Worm (Caenorhabditis elegans) whole organism, L3 larva: ENCODE measurements around the gene Y5H2B.3.

Source experiments
- R02D3.7 ChIP-seq: fragments of 150-350 bp; optimal IDR thresholded peaks from 2 replicates; lab custom pipeline; 2014; ENCODE audit warnings: missing biosample characterization, missing genetic modification characterization
- ZK546.5 ChIP-seq: sonication (generic microtip); optimal IDR thresholded peaks from 2 replicates; lab custom pipeline; 2017; ENCODE audit warnings: missing biosample characterization, missing genetic modification characterization
- ceh-16 ChIP-seq: sonication (generic microtip); optimal IDR thresholded peaks from 2 replicates; lab custom pipeline; 2017; ENCODE audit warnings: missing biosample characterization, missing genetic modification characterization
- ceh-82 ChIP-seq: fragments of 150-350 bp; optimal IDR thresholded peaks from 2 replicates; lab custom pipeline; 2014; ENCODE audit warnings: missing biosample characterization, missing genetic modification characterization
- ceh-9 ChIP-seq: sonication (generic microtip); optimal IDR thresholded peaks from 2 replicates; lab custom pipeline; 2018; ENCODE audit warnings: missing biosample characterization, missing genetic modification characterization
- daf-12 ChIP-seq: fragments of 150-350 bp; optimal IDR thresholded peaks from 2 replicates; lab custom pipeline; 2014; ENCODE audit warnings: missing biosample characterization, missing genetic modification reagents, missing genetic modification characterization
- egl-27 ChIP-seq: sonication (generic microtip); optimal IDR thresholded peaks from 4 replicates; lab custom pipeline; 2017; ENCODE audit warnings: missing biosample characterization, missing genetic modification reagents, missing genetic modification characterization
- egl-5 ChIP-seq: fragments of 150-350 bp; optimal IDR thresholded peaks from 2 replicates; lab custom pipeline; 2017; ENCODE audit warnings: missing biosample characterization, missing genetic modification reagents, missing genetic modification characterization, inconsistent platforms
- elt-1 ChIP-seq: fragments of 150-350 bp; optimal IDR thresholded peaks from 2 replicates; lab custom pipeline; 2014; ENCODE audit warnings: missing biosample characterization, missing genetic modification characterization
- elt-2 ChIP-seq: sonication (generic microtip); optimal IDR thresholded peaks from 2 replicates; lab custom pipeline; 2016; ENCODE audit warnings: missing genetic modification reagents, mild to moderate bottlenecking, missing genetic modification characterization, missing compliant biosample characterization
- elt-3 ChIP-seq, 3 experiments: fragments of 150-350 bp in 1 of 3; sonication (generic microtip) in 2 of 3; optimal IDR thresholded peaks; 2 replicates in 2 of 3; 4 replicates in 1 of 3; lab custom pipeline; 2014 to 2017; ENCODE audit warnings: missing biosample characterization in 3 of 3, missing genetic modification characterization in 3 of 3
- eor-1 ChIP-seq, 2 experiments: fragments of 150-350 bp; optimal IDR thresholded peaks; 2 replicates each; lab custom pipeline; 2014 to 2018; ENCODE audit warnings: missing biosample characterization in 2 of 2, missing genetic modification characterization in 2 of 2
- fkh-10 ChIP-seq: sonication (generic microtip); optimal IDR thresholded peaks from 2 replicates; lab custom pipeline; 2017; ENCODE audit warnings: missing biosample characterization, missing genetic modification reagents, missing genetic modification characterization
- fkh-2 ChIP-seq: fragments of 150-350 bp; optimal IDR thresholded peaks from 2 replicates; lab custom pipeline; 2014; ENCODE audit warnings: missing biosample characterization, missing genetic modification reagents, missing genetic modification characterization
- fos-1 ChIP-seq: fragments of 150-350 bp; optimal IDR thresholded peaks from 2 replicates; lab custom pipeline; 2014; ENCODE audit warnings: missing biosample characterization, missing genetic modification characterization
- hmg-11 ChIP-seq: sonication (generic microtip); optimal IDR thresholded peaks from 2 replicates; lab custom pipeline; 2016; ENCODE audit warnings: missing genetic modification characterization, missing compliant biosample characterization
- jun-1 ChIP-seq: fragments of 150-350 bp; optimal IDR thresholded peaks from 2 replicates; lab custom pipeline; 2014; ENCODE audit warnings: missing biosample characterization, missing genetic modification reagents, missing genetic modification characterization
- lin-15B ChIP-seq: fragments of 150-350 bp; optimal IDR thresholded peaks from 2 replicates; lab custom pipeline; 2014; ENCODE audit warnings: missing biosample characterization, missing genetic modification characterization
- mdl-1 ChIP-seq: fragments of 150-350 bp; optimal IDR thresholded peaks from 2 replicates; lab custom pipeline; 2014; ENCODE audit warnings: missing biosample characterization, missing genetic modification characterization
- mml-1 ChIP-seq: fragments of 150-350 bp; sonication (generic microtip); optimal IDR thresholded peaks from 3 replicates; lab custom pipeline; 2014; ENCODE audit warnings: missing biosample characterization, missing genetic modification characterization
- nfya-1 ChIP-seq: sonication (generic microtip); optimal IDR thresholded peaks from 2 replicates; lab custom pipeline; 2017; ENCODE audit warnings: missing genetic modification characterization, mild to moderate bottlenecking, missing compliant biosample characterization, antibody characterized with exemption, moderate library complexity; ENCODE audit not compliant: insufficient read depth
- nhr-11 ChIP-seq: fragments of 150-350 bp; optimal IDR thresholded peaks from 2 replicates; lab custom pipeline; 2014; ENCODE audit warnings: missing biosample characterization, missing genetic modification characterization
- nhr-12 ChIP-seq: fragments of 150-350 bp; optimal IDR thresholded peaks from 2 replicates; lab custom pipeline; 2014; ENCODE audit warnings: missing biosample characterization, missing genetic modification characterization
- nhr-23 ChIP-seq: fragments of 150-350 bp; optimal IDR thresholded peaks from 2 replicates; lab custom pipeline; 2014; ENCODE audit warnings: missing biosample characterization, missing genetic modification reagents, missing genetic modification characterization
- nhr-237 ChIP-seq: fragments of 150-350 bp; optimal IDR thresholded peaks from 2 replicates; lab custom pipeline; 2014; ENCODE audit warnings: missing biosample characterization, missing genetic modification characterization
- nhr-25 ChIP-seq: sonication (generic microtip); optimal IDR thresholded peaks from 2 replicates; lab custom pipeline; 2017; ENCODE audit warnings: missing biosample characterization, missing genetic modification characterization
- nhr-43 ChIP-seq: sonication (generic microtip); optimal IDR thresholded peaks from 2 replicates; lab custom pipeline; 2016; ENCODE audit warnings: mild to moderate bottlenecking, missing genetic modification characterization, missing compliant biosample characterization; ENCODE audit not compliant: poor library complexity, severe bottlenecking
- nhr-67 ChIP-seq: fragments of 150-350 bp; optimal IDR thresholded peaks from 2 replicates; lab custom pipeline; 2014; ENCODE audit warnings: missing biosample characterization, missing genetic modification characterization
- nhr-76 ChIP-seq: fragments of 150-350 bp; sonication (generic microtip); optimal IDR thresholded peaks from 5 replicates; lab custom pipeline; 2014; ENCODE audit warnings: missing biosample characterization, missing genetic modification characterization
- pha-4 ChIP-seq: fragments of 150-350 bp; optimal IDR thresholded peaks from 2 replicates; lab custom pipeline; 2014; ENCODE audit warnings: missing biosample characterization, missing genetic modification reagents, missing genetic modification characterization
- pqm-1 ChIP-seq: fragments of 150-350 bp; optimal IDR thresholded peaks from 2 replicates; lab custom pipeline; 2017; ENCODE audit warnings: missing biosample characterization, missing genetic modification characterization, inconsistent platforms
- sea-2 ChIP-seq: fragments of 150-350 bp; sonication (generic microtip); optimal IDR thresholded peaks from 4 replicates; lab custom pipeline; 2014; ENCODE audit warnings: missing biosample characterization, missing genetic modification reagents, missing genetic modification characterization
- skn-1 ChIP-seq: fragments of 150-350 bp; optimal IDR thresholded peaks from 2 replicates; lab custom pipeline; 2014; ENCODE audit warnings: missing biosample characterization, missing genetic modification characterization
- snpc-4 ChIP-seq: fragments of 150-350 bp; optimal IDR thresholded peaks from 2 replicates; lab custom pipeline; 2014; ENCODE audit warnings: missing biosample characterization, missing genetic modification characterization
- unc-39 ChIP-seq: sonication (generic microtip); optimal IDR thresholded peaks from 4 replicates; lab custom pipeline; 2017; ENCODE audit warnings: missing biosample characterization, missing genetic modification characterization
- unc-62 ChIP-seq: fragments of 150-350 bp; sonication (generic microtip); optimal IDR thresholded peaks from 4 replicates; lab custom pipeline; 2014; ENCODE audit warnings: missing biosample characterization, missing genetic modification reagents, missing genetic modification characterization
- zag-1 ChIP-seq: fragments of 150-350 bp; optimal IDR thresholded peaks from 2 replicates; lab custom pipeline; 2014; ENCODE audit warnings: missing biosample characterization, missing genetic modification characterization
- ztf-11 ChIP-seq: fragments of 150-350 bp; optimal IDR thresholded peaks from 2 replicates; lab custom pipeline; 2014; ENCODE audit warnings: missing biosample characterization, missing genetic modification characterization
- ztf-4 ChIP-seq: fragments of 150-350 bp; optimal IDR thresholded peaks from 2 replicates; lab custom pipeline; 2014; ENCODE audit warnings: missing biosample characterization, missing genetic modification characterization

Y5H2B.3 gene

ce11 chrV:2226903-2227302, 38.8 kb downstream of the Y5H2B.3 start, which contains the start of gene nhr-18:
Gene nhr-18, plus strand, starts transcription at chrV:2227203.
- no peak for TF ChIP-seq ceh-9 (tag; lab: Kevin White, UChicago)
- TF ChIP-seq snpc-4 = no peak
- no peak for TF ChIP-seq ceh-82 (tag; lab: Kevin White, UChicago)
- no peak for TF ChIP-seq jun-1
- no peak for TF ChIP-seq skn-1
- no peak for TF ChIP-seq fos-1 (tag; lab: Kevin White, UChicago)
- TF ChIP-seq ztf-11 (tag; lab: Kevin White, UChicago) = no peak
- TF ChIP-seq elt-1 (tag; lab: Kevin White, UChicago) = no peak
- no peak for TF ChIP-seq nhr-12 (tag; lab: Kevin White, UChicago)
- no peak for TF ChIP-seq mml-1
- TF ChIP-seq fkh-2 (tag; lab: Kevin White, UChicago) = no peak
- TF ChIP-seq nhr-23 = no peak
- no peak for TF ChIP-seq mdl-1 (tag; lab: Kevin White, UChicago)
- TF ChIP-seq elt-3 (tag; optimal IDR thresholded peaks at IDR 0.05; lab: Kevin White, UChicago) = no peak
- TF ChIP-seq ztf-4 (tag; lab: Kevin White, UChicago) = no peak
- no peak for TF ChIP-seq egl-27 (tag; lab: Kevin White, UChicago)

ce11 chrV:2228781-2229180, 40.7 kb downstream of the Y5H2B.3 start, which contains the start of gene nhr-126:
Gene nhr-126, plus strand, starts transcription at chrV:2229081.
- TF ChIP-seq nhr-76 (tag; lab: Kevin White, UChicago) (no peak), fos-1 (tag; lab: Kevin White, UChicago) (no peak), lin-15B (no peak), ceh-82 (tag; lab: Kevin White, UChicago) (no peak), R02D3.7 (tag; lab: Kevin White, UChicago) (no peak), sea-2 (GFP tag; lab: Kevin White, UChicago) (no peak), elt-3 (tag; optimal IDR thresholded peaks at IDR 0.05; lab: Kevin White, UChicago) (no peak), skn-1 (no peak), elt-1 (tag; lab: Kevin White, UChicago) (no peak), nhr-237 (no peak), fkh-10 (GFP tag; lab: Kevin White, UChicago) (no peak), unc-39 (tag; lab: Kevin White, UChicago) (no peak), nfya-1 (tag; lab: Kevin White, UChicago) (no peak), ztf-11 (tag; lab: Kevin White, UChicago) (no peak), unc-62 (GFP tag; lab: Kevin White, UChicago) (no peak), ceh-16 (no peak), nhr-67 (no peak), nhr-11 (tag; lab: Kevin White, UChicago) (no peak)

DNA sequence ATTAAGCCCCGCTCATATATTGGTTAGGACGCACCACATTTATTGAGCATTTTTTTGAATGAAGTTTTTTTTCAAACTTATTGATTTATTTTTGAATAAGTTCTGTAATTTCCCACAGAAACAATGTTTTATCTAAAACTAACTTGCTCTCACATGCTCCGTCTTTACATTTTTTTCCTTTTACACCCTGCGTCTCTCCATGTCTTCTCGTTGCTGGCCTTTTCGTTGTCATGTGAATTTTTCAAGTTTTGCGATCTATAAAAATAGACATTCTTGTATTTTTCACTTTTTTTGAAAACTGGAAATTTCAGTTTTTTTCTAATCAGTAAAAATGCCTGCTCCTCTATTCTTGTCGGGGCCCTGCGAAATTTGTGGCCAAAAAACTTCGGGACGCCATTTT, 42.8 kb downstream of the Y5H2B.3 start, which contains the start of gene nhr-134:
TSS of gene nhr-134 (plus strand) at position 312 of the 400 bp plus-strand sequence.
- no peak for TF ChIP-seq lin-15B
- TF ChIP-seq eor-1 (tag; optimal IDR thresholded peaks at IDR 0.05; lab: Kevin White, UChicago) = no peak
- peak; percentile 63 for TF ChIP-seq pha-4
- peak; percentile 34 for TF ChIP-seq snpc-4
- peak; percentile 53 for TF ChIP-seq elt-2
- no peak for TF ChIP-seq ztf-11 (tag; lab: Kevin White, UChicago)

DNA sequence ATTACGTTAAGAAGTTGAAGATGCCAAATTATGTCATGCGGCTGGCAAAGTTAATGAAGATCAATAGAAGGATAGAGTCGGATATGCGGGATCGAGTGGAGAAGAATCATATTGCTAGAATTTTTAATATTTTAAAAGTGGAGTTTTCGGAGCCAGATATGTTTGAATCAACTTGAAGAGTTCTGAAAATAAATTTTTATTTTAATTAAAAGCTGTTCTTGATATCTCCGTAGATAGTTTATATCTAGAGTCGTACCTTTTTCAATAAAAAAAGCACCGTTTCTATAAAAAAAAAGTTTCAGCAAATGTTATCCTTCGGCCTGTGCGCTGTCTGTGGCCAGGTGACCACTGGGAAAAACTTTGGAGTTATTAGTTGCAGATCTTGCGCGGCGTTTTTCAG, 45.1 kb downstream of the Y5H2B.3 start, which contains the start of gene nhr-96:
TSS of gene nhr-96 (plus strand) at position 301 of the 400 bp plus-strand sequence.
- TF ChIP-seq nhr-25 (tag; lab: Kevin White, UChicago) = no peak
- no peak for TF ChIP-seq elt-2

DNA sequence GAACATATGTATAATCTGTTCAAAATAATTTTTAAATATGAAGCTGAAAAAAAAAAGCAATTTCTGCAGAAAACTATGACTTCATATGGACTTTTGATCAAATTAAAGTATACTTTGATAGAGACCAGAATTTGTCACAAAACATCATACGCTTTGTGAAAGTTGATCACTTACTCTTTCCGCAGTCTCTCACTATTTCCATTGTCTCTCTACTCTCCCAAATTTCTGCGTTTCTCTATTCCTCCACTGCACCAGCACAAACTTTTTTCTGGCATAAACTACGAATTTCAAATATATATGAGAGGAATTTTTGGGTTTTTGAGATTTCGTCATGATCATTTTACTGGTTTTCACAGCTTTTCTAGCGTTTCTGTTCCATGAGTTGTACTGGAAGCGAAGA, 47.8 kb downstream of the Y5H2B.3 start, which contains the start of gene cyp-33C4:
TSS of gene cyp-33C4 (plus strand) at position 293 of the 400 bp plus-strand sequence.
- TF ChIP-seq ceh-16 (no peak), nfya-1 (tag; lab: Kevin White, UChicago) (peak; percentile 38), zag-1 (no peak), ZK546.5 (tag; lab: Kevin White, UChicago) (no peak), fkh-2 (tag; lab: Kevin White, UChicago) (no peak), ceh-9 (tag; lab: Kevin White, UChicago) (no peak), egl-27 (tag; lab: Kevin White, UChicago) (no peak), jun-1 (peak; percentile 25), nhr-11 (tag; lab: Kevin White, UChicago) (no peak), elt-2 (peak; percentile 43), nhr-237 (no peak), nhr-43 (no peak), pha-4 (peak; percentile 39), fos-1 (tag; lab: Kevin White, UChicago) (no peak), lin-15B (no peak), pqm-1 (tag; lab: Kevin White, UChicago) (peak; percentile 63), nhr-67 (no peak), elt-1 (tag; lab: Kevin White, UChicago) (no peak), eor-1 (tag; optimal IDR thresholded peaks at IDR 0.05; lab: Kevin White, UChicago) (no peak), egl-5 (tag; lab: Kevin White, UChicago) (no peak), daf-12 (tag; lab: Kevin White, UChicago) (no peak), hmg-11 (tag; lab: Kevin White, UChicago) (peak; percentile 47)
